Worm (Caenorhabditis elegans): Measurements from ENCODE around the gene ZK353.10.

Gene ZK353.10

ce11 chrIII:8401887-8402286 lies 7.7 kb upstream of the ZK353.10 start, which contains the start of gene lap-1:
Gene lap-1, minus strand, starts transcription at chrIII:8401928.
- TF ChIP-seq flt-1 (GFP tag; IDR thresholded peaks at IDR 0.05), result no peak
- TF ChIP-seq cog-1 (tag; optimal IDR thresholded peaks at IDR 0.05), result no peak
- no peak for TF ChIP-seq ztf-23 (GFP tag; IDR thresholded peaks at IDR 0.05)
- no peak for TF ChIP-seq ref-1 (GFP tag; conservative IDR thresholded peaks at IDR 0.05)
- no peak for TF ChIP-seq ztf-29 (GFP tag; IDR thresholded peaks at IDR 0.05)
- no peak for TF ChIP-seq med-1 (GFP tag; optimal IDR thresholded peaks at IDR 0.05; ENCODE audit: insufficient read depth)
- no peak for TF ChIP-seq klf-2 (GFP tag; conservative IDR thresholded peaks at IDR 0.05)
- no peak for TF ChIP-seq tab-1 (GFP tag; IDR thresholded peaks at IDR 0.05)
- no peak for TF ChIP-seq T22C8.4 (GFP tag; IDR thresholded peaks at IDR 0.05)

ce11 chrIII:8400478-8400877 lies 6.3 kb upstream of the ZK353.10 start:
- TF ChIP-seq ztf-23 (GFP tag; IDR thresholded peaks at IDR 0.05) (no peak), tab-1 (GFP tag; IDR thresholded peaks at IDR 0.05) (no peak), ref-1 (GFP tag; conservative IDR thresholded peaks at IDR 0.05) (no peak), T22C8.4 (GFP tag; IDR thresholded peaks at IDR 0.05) (no peak), cog-1 (tag; optimal IDR thresholded peaks at IDR 0.05) (no peak), med-1 (GFP tag; optimal IDR thresholded peaks at IDR 0.05; ENCODE audit: insufficient read depth) (no peak), ztf-29 (GFP tag; IDR thresholded peaks at IDR 0.05) (no peak), flt-1 (GFP tag; IDR thresholded peaks at IDR 0.05) (no peak), klf-2 (GFP tag; conservative IDR thresholded peaks at IDR 0.05) (no peak)

- TF ChIP-seq klf-2 (GFP tag; conservative IDR thresholded peaks at IDR 0.05) (no peak), ztf-23 (GFP tag; IDR thresholded peaks at IDR 0.05) (no peak), cog-1 (tag; optimal IDR thresholded peaks at IDR 0.05) (no peak), med-1 (GFP tag; optimal IDR thresholded peaks at IDR 0.05; ENCODE audit: insufficient read depth) (no peak), T22C8.4 (GFP tag; IDR thresholded peaks at IDR 0.05) (no peak), ztf-29 (GFP tag; IDR thresholded peaks at IDR 0.05) (no peak), flt-1 (GFP tag; IDR thresholded peaks at IDR 0.05) (no peak), ref-1 (GFP tag; conservative IDR thresholded peaks at IDR 0.05) (no peak), tab-1 (GFP tag; IDR thresholded peaks at IDR 0.05) (no peak)
Observed at ce11 chrIII:8398411-8398810, 4.2 kb upstream of the ZK353.10 start, which contains the start of gene ZK353.2. Gene ZK353.2, plus strand, starts transcription at chrIII:8398711.

ce11 chrIII:8395685-8396084 lies 1.5 kb upstream of the ZK353.10 start, which contains the start of gene ZK353.3:
Gene ZK353.3, plus strand, starts transcription at chrIII:8395985.
- TF ChIP-seq ztf-29 (GFP tag; IDR thresholded peaks at IDR 0.05) (no peak), ztf-23 (GFP tag; IDR thresholded peaks at IDR 0.05) (no peak), med-1 (GFP tag; optimal IDR thresholded peaks at IDR 0.05; ENCODE audit: insufficient read depth) (no peak), cog-1 (tag; optimal IDR thresholded peaks at IDR 0.05) (no peak), ref-1 (GFP tag; conservative IDR thresholded peaks at IDR 0.05) (no peak), T22C8.4 (GFP tag; IDR thresholded peaks at IDR 0.05) (no peak), flt-1 (GFP tag; IDR thresholded peaks at IDR 0.05) (no peak), tab-1 (GFP tag; IDR thresholded peaks at IDR 0.05) (no peak), klf-2 (GFP tag; conservative IDR thresholded peaks at IDR 0.05) (no peak)

ce11 chrIII:8392307-8392706 lies 1.9 kb downstream of the ZK353.10 start:
- no peak for TF ChIP-seq tab-1 (GFP tag; IDR thresholded peaks at IDR 0.05)
- TF ChIP-seq ref-1 (GFP tag; conservative IDR thresholded peaks at IDR 0.05), result no peak
- no peak for TF ChIP-seq cog-1 (tag; optimal IDR thresholded peaks at IDR 0.05)
- no peak for TF ChIP-seq flt-1 (GFP tag; IDR thresholded peaks at IDR 0.05)
- TF ChIP-seq klf-2 (GFP tag; conservative IDR thresholded peaks at IDR 0.05), result no peak
- no peak for TF ChIP-seq med-1 (GFP tag; optimal IDR thresholded peaks at IDR 0.05; ENCODE audit: insufficient read depth)
- no peak for TF ChIP-seq ztf-29 (GFP tag; IDR thresholded peaks at IDR 0.05)
- TF ChIP-seq ztf-23 (GFP tag; IDR thresholded peaks at IDR 0.05), result no peak
- no peak for TF ChIP-seq T22C8.4 (GFP tag; IDR thresholded peaks at IDR 0.05)

ce11 chrIII:8389539-8389938 lies 4.7 kb downstream of the ZK353.10 start, which contains the start of gene ZK353.4:
Gene ZK353.4, minus strand, starts transcription at chrIII:8389639.
- TF ChIP-seq flt-1 (GFP tag; IDR thresholded peaks at IDR 0.05), result no peak
- no peak for TF ChIP-seq tab-1 (GFP tag; IDR thresholded peaks at IDR 0.05)
- no peak for TF ChIP-seq ztf-23 (GFP tag; IDR thresholded peaks at IDR 0.05)
- TF ChIP-seq T22C8.4 (GFP tag; IDR thresholded peaks at IDR 0.05), result no peak
- TF ChIP-seq ref-1 (GFP tag; conservative IDR thresholded peaks at IDR 0.05), result no peak
- TF ChIP-seq klf-2 (GFP tag; conservative IDR thresholded peaks at IDR 0.05), result no peak
- TF ChIP-seq ztf-29 (GFP tag; IDR thresholded peaks at IDR 0.05), result no peak
- no peak for TF ChIP-seq med-1 (GFP tag; optimal IDR thresholded peaks at IDR 0.05; ENCODE audit: insufficient read depth)
- no peak for TF ChIP-seq cog-1 (tag; optimal IDR thresholded peaks at IDR 0.05)

- TF ChIP-seq ztf-23 (GFP tag; IDR thresholded peaks at IDR 0.05), result no peak
- no peak for TF ChIP-seq cog-1 (tag; optimal IDR thresholded peaks at IDR 0.05)
- TF ChIP-seq flt-1 (GFP tag; IDR thresholded peaks at IDR 0.05), result no peak
- no peak for TF ChIP-seq ztf-29 (GFP tag; IDR thresholded peaks at IDR 0.05)
Observed at ce11 chrIII:8380645-8381044, 13.6 kb downstream of the ZK353.10 start, which contains the start of gene R05D3.12. Gene R05D3.12, plus strand, starts transcription at chrIII:8380945.

- TF ChIP-seq ztf-29 (GFP tag; IDR thresholded peaks at IDR 0.05) (no peak), cog-1 (tag; optimal IDR thresholded peaks at IDR 0.05) (no peak), med-1 (GFP tag; optimal IDR thresholded peaks at IDR 0.05; ENCODE audit: insufficient read depth) (no peak), klf-2 (GFP tag; conservative IDR thresholded peaks at IDR 0.05) (no peak), flt-1 (GFP tag; IDR thresholded peaks at IDR 0.05) (no peak), ref-1 (GFP tag; conservative IDR thresholded peaks at IDR 0.05) (no peak), ztf-23 (GFP tag; IDR thresholded peaks at IDR 0.05) (no peak), tab-1 (GFP tag; IDR thresholded peaks at IDR 0.05) (no peak), T22C8.4 (GFP tag; IDR thresholded peaks at IDR 0.05) (no peak)
Observed at ce11 chrIII:8375000-8375399, 19.2 kb downstream of the ZK353.10 start, which contains the start of gene met-2. Gene met-2, plus strand, starts transcription at chrIII:8375300.

ce11 chrIII:8371595-8372305 lies 22.5 kb downstream of the ZK353.10 start, which contains the start of gene lmbr-1:
Gene lmbr-1, plus strand, starts transcription at chrIII:8372255.
- no peak for TF ChIP-seq T22C8.4 (GFP tag; IDR thresholded peaks at IDR 0.05)
- no peak for TF ChIP-seq ztf-23 (GFP tag; IDR thresholded peaks at IDR 0.05)
- no peak for TF ChIP-seq cog-1 (tag; optimal IDR thresholded peaks at IDR 0.05)
- no peak for TF ChIP-seq ref-1 (GFP tag; conservative IDR thresholded peaks at IDR 0.05)
- TF ChIP-seq med-1 (GFP tag; optimal IDR thresholded peaks at IDR 0.05; ENCODE audit: insufficient read depth), result no peak
- no peak for TF ChIP-seq flt-1 (GFP tag; IDR thresholded peaks at IDR 0.05)
- TF ChIP-seq tab-1 (GFP tag; IDR thresholded peaks at IDR 0.05), result no peak
- no peak for TF ChIP-seq klf-2 (GFP tag; conservative IDR thresholded peaks at IDR 0.05)
- no peak for TF ChIP-seq ztf-29 (GFP tag; IDR thresholded peaks at IDR 0.05)

Data from whole organism, midembryonic.